Fruit fly (Drosophila melanogaster): ENCODE measurements around the gene vrs.

The vrs gene

dm6 chr3R:12448889-12449314 lies 1.4 kb downstream of the vrs start, which contains the start of gene CG18549 (continued):
- no peak for TF ChIP-seq usp (GFP tag; optimal IDR thresholded peaks at IDR 0.05)
- TF ChIP-seq CG6175 (GFP tag; IDR thresholded peaks at IDR 0.05): peak; percentile 99
- peak; percentile 44 to 81 for TF ChIP-seq crp (GFP tag; optimal IDR thresholded peaks at IDR 0.05)
- TF ChIP-seq CG31365 (tag; optimal IDR thresholded peaks at IDR 0.05): peak; percentile 95
- peak; percentile 100 for TF ChIP-seq CG14014 (GFP tag; IDR thresholded peaks at IDR 0.05)
- TF ChIP-seq CG5245 (GFP tag; optimal IDR thresholded peaks at IDR 0.05): peak; percentile 100
- TF ChIP-seq shn (GFP tag; optimal IDR thresholded peaks at IDR 0.05): peak; percentile 99
- peak; percentile 100 for TF ChIP-seq CG6689 (GFP tag; IDR thresholded peaks at IDR 0.05)
- TF ChIP-seq CG4707 (GFP tag; optimal IDR thresholded peaks at IDR 0.05): peak; percentile 99
- TF ChIP-seq Poxn (GFP tag; IDR thresholded peaks at IDR 0.05): peak; percentile 98
- peak; percentile 99 for TF ChIP-seq CG15696 (tag; optimal IDR thresholded peaks at IDR 0.05)
- TF ChIP-seq CoRest (tag; optimal IDR thresholded peaks at IDR 0.05): peak; percentile 100
- TF ChIP-seq CG10654 (GFP tag; optimal IDR thresholded peaks at IDR 0.05): peak; percentile 100
- TF ChIP-seq CG13894 (tag; optimal IDR thresholded peaks at IDR 0.05): peak; percentile 99
- peak; percentile 100 for TF ChIP-seq Ada2b (GFP tag; IDR thresholded peaks at IDR 0.05)
- peak; percentile 100 for TF ChIP-seq H15 (GFP tag; IDR thresholded peaks at IDR 0.05)
- TF ChIP-seq Blimp-1 (GFP tag; optimal IDR thresholded peaks at IDR 0.05): peak; percentile 99
- TF ChIP-seq Myb (GFP tag; optimal IDR thresholded peaks at IDR 0.05): peak; percentile 92
- TF ChIP-seq esg (GFP tag; conservative IDR thresholded peaks at IDR 0.05): peak; percentile 100
- TF ChIP-seq CG7987 (GFP tag; optimal IDR thresholded peaks at IDR 0.05): peak; percentile 99
- TF ChIP-seq NfI (GFP tag; optimal IDR thresholded peaks at IDR 0.05): peak; percentile 100
- TF ChIP-seq unpg (GFP tag; optimal IDR thresholded peaks at IDR 0.05): peak; percentile 100
- TF ChIP-seq CG4820 (GFP tag; optimal IDR thresholded peaks at IDR 0.05): peak; percentile 99
- TF ChIP-seq CG15011 (GFP tag; optimal IDR thresholded peaks at IDR 0.05): peak; percentile 99
- TF ChIP-seq Hr78 (GFP tag; optimal IDR thresholded peaks at IDR 0.05): peak in 1 of 2 experiments; percentile 99
- peak; percentile 100 for TF ChIP-seq dmrt11E (tag; optimal IDR thresholded peaks at IDR 0.05)
- TF ChIP-seq tll (GFP tag; optimal IDR thresholded peaks at IDR 0.05): peak in 1 of 2 experiments; percentile 89
- no peak for TF ChIP-seq cg (GFP tag; optimal IDR thresholded peaks at IDR 0.05)
- TF ChIP-seq HLH54F (GFP tag; optimal IDR thresholded peaks at IDR 0.05): peak; percentile 99
- peak; percentile 82 for TF ChIP-seq Bgb (GFP tag; IDR thresholded peaks at IDR 0.05; ENCODE audit: partially characterized antibody)
- no peak for TF ChIP-seq h (optimal IDR thresholded peaks at IDR 0.05)
- TF ChIP-seq CG13296 (GFP tag; optimal IDR thresholded peaks at IDR 0.05): peak; percentile 100
- peak; percentile 97 for TF ChIP-seq grn (GFP tag; optimal IDR thresholded peaks at IDR 0.05)
- peak; percentile 100 for TF ChIP-seq H2.0 (GFP tag; IDR thresholded peaks at IDR 0.05)
- peak; percentile 100 for TF ChIP-seq CG12299 (tag; optimal IDR thresholded peaks at IDR 0.05)
- peak; percentile 83 for TF ChIP-seq Sry-β (GFP tag; optimal IDR thresholded peaks at IDR 0.05)
- TF ChIP-seq nom (GFP tag; optimal IDR thresholded peaks at IDR 0.05): peak; percentile 100
- TF ChIP-seq slp2 (GFP tag; optimal IDR thresholded peaks at IDR 0.05): peak; percentile 99
- peak; percentile 99 for TF ChIP-seq pum (GFP tag; optimal IDR thresholded peaks at IDR 0.05)
- peak; percentile 100 for TF ChIP-seq CG12104 (GFP tag; optimal IDR thresholded peaks at IDR 0.05)
- TF ChIP-seq CG17829 (tag; optimal IDR thresholded peaks at IDR 0.05): peak; percentile 100
- TF ChIP-seq Dad (GFP tag; optimal IDR thresholded peaks at IDR 0.05): peak; percentile 99
- TF ChIP-seq Lhr (GFP tag; optimal IDR thresholded peaks at IDR 0.05): peak; percentile 99
- peak; percentile 99 for TF ChIP-seq CG14667 (GFP tag; IDR thresholded peaks at IDR 0.05)
- TF ChIP-seq Hey (tag; optimal IDR thresholded peaks at IDR 0.05): peak; percentile 97
- TF ChIP-seq CG12769 (tag; optimal IDR thresholded peaks at IDR 0.05): peak; percentile 99
- peak; percentile 100 for TF ChIP-seq CG3847 (GFP tag; IDR thresholded peaks at IDR 0.05)
- peak; percentile 99 for TF ChIP-seq CG4854 (GFP tag; optimal IDR thresholded peaks at IDR 0.05)
- TF ChIP-seq chn (GFP tag; optimal IDR thresholded peaks at IDR 0.05): peak; percentile 100
